Worm (Caenorhabditis elegans): ENCODE measurements around the gene ZC132.3.
"Not testable (repeated sequence)": the region's sequence is repeated elsewhere in the genome, so short reads cannot be mapped to it uniquely, and the experiment has no call there.

DNA sequence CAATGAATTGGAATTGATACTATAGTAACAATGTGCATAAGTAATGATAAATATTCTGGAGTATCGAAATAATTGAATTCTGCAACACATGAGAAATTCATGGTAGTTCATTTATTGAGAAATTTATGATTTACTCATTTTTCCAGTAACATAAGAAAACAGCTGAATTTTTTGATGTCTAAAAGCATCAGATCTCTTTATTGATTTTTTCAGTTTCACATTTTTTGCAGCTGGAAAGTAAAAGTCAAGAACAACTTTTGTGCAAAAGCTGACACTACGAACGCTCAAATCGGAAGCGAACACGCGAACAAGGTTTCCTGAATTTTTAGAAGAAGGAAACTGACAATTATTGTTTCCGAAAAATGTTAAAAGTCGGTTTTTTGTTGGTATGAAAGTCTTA lies 9.5 kb downstream of the ZC132.3 start, which contains the start of gene srh-193:
- not testable (repeated sequence) for TF ChIP-seq pqm-1 (tag; optimal IDR thresholded peaks at IDR 0.05); nhr-11 (tag; optimal IDR thresholded peaks at IDR 0.05); madf-9 (GFP tag; conservative IDR thresholded peaks at IDR 0.05)

Measured in whole organism, L4 larva.